Worm (Caenorhabditis elegans): ENCODE measurements around the gene znf-782.
A peak's percentile ranks its signal among the peaks of the same experiment; 100 is the strongest.

znf-782 gene

ce11 chrIV:1056263-1056942 lies 10.9 kb downstream of the znf-782 start, which contains the start of the genes Y55F3AM.13 and mrps-25:
Gene Y55F3AM.13, minus strand, starts transcription at chrIV:1056313.
Gene mrps-25, plus strand, starts transcription at chrIV:1056892.
- TF ChIP-seq ceh-88 (GFP tag; IDR thresholded peaks at IDR 0.05): peak; percentile 25; the same call in 1 of the 2 replicates
- TF ChIP-seq nhr-237 (tag; optimal IDR thresholded peaks at IDR 0.05): no peak
- peak; percentile 75 for TF ChIP-seq xbp-1 (tag; optimal IDR thresholded peaks at IDR 0.05)
- TF ChIP-seq fkh-8 (tag; optimal IDR thresholded peaks at IDR 0.05): peak; percentile 37
- TF ChIP-seq pag-3 (tag; optimal IDR thresholded peaks at IDR 0.05; ENCODE audit: borderline replicate concordance, insufficient read depth): no peak
- TF ChIP-seq nhr-28 (tag; optimal IDR thresholded peaks at IDR 0.05): no peak
- TF ChIP-seq elt-2 (tag; optimal IDR thresholded peaks at IDR 0.05): peak; percentile 36
- TF ChIP-seq nhr-90 (tag; optimal IDR thresholded peaks at IDR 0.05; ENCODE audit: poor library complexity): peak; percentile 28
- no peak for TF ChIP-seq ztf-11 (tag; optimal IDR thresholded peaks at IDR 0.05)
- TF ChIP-seq elt-3 (tag; optimal IDR thresholded peaks at IDR 0.05): peak in 1 of 6 experiments; percentile 5
- peak; percentile 21 for TF ChIP-seq snpc-4 (tag; optimal IDR thresholded peaks at IDR 0.05)
- no peak for TF ChIP-seq unc-130 (tag; optimal IDR thresholded peaks at IDR 0.05)
- TF ChIP-seq unc-98 (GFP tag; IDR thresholded peaks at IDR 0.05): no peak
- TF ChIP-seq aha-1 (tag; optimal IDR thresholded peaks at IDR 0.05): no peak
- TF ChIP-seq ceh-82 (tag; optimal IDR thresholded peaks at IDR 0.05): no peak
- TF ChIP-seq dsc-1 (tag; optimal IDR thresholded peaks at IDR 0.05): peak; percentile 63
- TF ChIP-seq mdl-1 (tag; optimal IDR thresholded peaks at IDR 0.05): no peak
- no peak for TF ChIP-seq fos-1 (tag; optimal IDR thresholded peaks at IDR 0.05)
- no peak for TF ChIP-seq C34B4.2 (tag; optimal IDR thresholded peaks at IDR 0.05)
- no peak for TF ChIP-seq grh-1 (GFP tag; IDR thresholded peaks at IDR 0.05)
- no peak for TF ChIP-seq mab-9 (GFP tag; IDR thresholded peaks at IDR 0.05)
- TF ChIP-seq alr-1 (tag; optimal IDR thresholded peaks at IDR 0.05; ENCODE audit: borderline replicate concordance): no peak
- peak; percentile 63 for TF ChIP-seq C04F5.9 (tag; optimal IDR thresholded peaks at IDR 0.05)
- peak; percentile 69 for TF ChIP-seq tbx-2 (tag; optimal IDR thresholded peaks at IDR 0.05)
- TF ChIP-seq unc-62 (GFP tag; optimal IDR thresholded peaks at IDR 0.05): no peak
- no peak for TF ChIP-seq hpl-2 (GFP tag; optimal IDR thresholded peaks at IDR 0.05)
- TF ChIP-seq lin-13 (GFP tag; optimal IDR thresholded peaks at IDR 0.05): no peak
- TF ChIP-seq C16A3.4 (tag; optimal IDR thresholded peaks at IDR 0.05): peak; percentile 20
- peak; percentile 71 for TF ChIP-seq snu-23 (GFP tag; optimal IDR thresholded peaks at IDR 0.05)
- TF ChIP-seq irx-1 (tag; optimal IDR thresholded peaks at IDR 0.05): peak; percentile 32
- peak; percentile 48 for TF ChIP-seq lin-15B (tag; optimal IDR thresholded peaks at IDR 0.05)
- no peak for TF ChIP-seq zip-4 (GFP tag; optimal IDR thresholded peaks at IDR 0.05)
- no peak for TF ChIP-seq unc-30 (tag; optimal IDR thresholded peaks at IDR 0.05)
- TF ChIP-seq lin-39 (tag; optimal IDR thresholded peaks at IDR 0.05): peak; percentile 5
- TF ChIP-seq nhr-76 (tag; optimal IDR thresholded peaks at IDR 0.05): no peak
- TF ChIP-seq ces-1 (GFP tag; optimal IDR thresholded peaks at IDR 0.05): no peak
- peak; percentile 78 for TF ChIP-seq isw-1 (GFP tag; IDR thresholded peaks at IDR 0.05)
- no peak for TF ChIP-seq ets-5 (GFP tag; IDR thresholded peaks at IDR 0.05)
- TF ChIP-seq jun-1 (tag; optimal IDR thresholded peaks at IDR 0.05): no peak
- no peak for TF ChIP-seq F16B12.6 (tag; optimal IDR thresholded peaks at IDR 0.05)
- TF ChIP-seq nhr-77 (tag; optimal IDR thresholded peaks at IDR 0.05): no peak
- no peak for TF ChIP-seq aly-2 (tag; optimal IDR thresholded peaks at IDR 0.05)
- TF ChIP-seq nhr-84 (tag; optimal IDR thresholded peaks at IDR 0.05): no peak
- TF ChIP-seq nhr-71 (tag; optimal IDR thresholded peaks at IDR 0.05): no peak
- no peak for TF ChIP-seq zag-1 (tag; optimal IDR thresholded peaks at IDR 0.05)
- TF ChIP-seq ceh-90 (tag; optimal IDR thresholded peaks at IDR 0.05): no peak
- no peak for TF ChIP-seq fkh-4 (tag; optimal IDR thresholded peaks at IDR 0.05; ENCODE audit: borderline replicate concordance)
- peak; percentile 45 to 59 for TF ChIP-seq efl-1 (optimal IDR thresholded peaks at IDR 0.05)
- peak; percentile 58 to 93 for TF ChIP-seq efl-1 (GFP tag; optimal IDR thresholded peaks at IDR 0.05 in 1 of 2)
- TF ChIP-seq fkh-10 (GFP tag; optimal IDR thresholded peaks at IDR 0.05): no peak
- TF ChIP-seq nhr-12 (tag; optimal IDR thresholded peaks at IDR 0.05): no peak
- no peak for TF ChIP-seq efl-3 (GFP tag; optimal IDR thresholded peaks at IDR 0.05)
- peak; percentile 37 to 46 for TF ChIP-seq lin-35 (GFP tag; optimal IDR thresholded peaks at IDR 0.05)

All from whole organism, L1 larva.